Worm (Caenorhabditis elegans) whole organism, L3 larva: ENCODE data around the gene wdr-37.

Source experiments
- lsy-12 ChIP-seq: sonication (generic microtip); optimal IDR thresholded peaks from 2 replicates; lab custom pipeline; 2016; ENCODE audit warnings: mild to moderate bottlenecking, missing genetic modification characterization, missing compliant biosample characterization
- nhr-25 ChIP-seq: sonication (generic microtip); optimal IDR thresholded peaks from 2 replicates; lab custom pipeline; 2017; ENCODE audit warnings: missing biosample characterization, missing genetic modification characterization

- TF ChIP-seq nhr-25 (tag; lab: Kevin White, UChicago), result no peak
- TF ChIP-seq lsy-12 (tag; lab: Kevin White, UChicago), result no peak
These were observed 35.5 kb downstream of the wdr-37 start for ce11 chrIII:5564325-5564724.
